Fruit fly (Drosophila melanogaster) whole organism, embryonic: ENCODE measurements around the gene CG3587.

ENCODE experiments used
- Asciz ChIP-seq: fragments of 200-800 bp; sonication (Bioruptor generic); optimal IDR thresholded peaks from 2 replicates; lab custom pipeline; 2017; ENCODE audit warnings: missing biosample characterization, mild to moderate bottlenecking, missing genetic modification characterization, missing genetic modification reagents
- B-H1 ChIP-seq: fragments of 200-800 bp; sonication (Bioruptor generic); IDR thresholded peaks from 3 replicates; pipeline ENCODE4 v1.3.6; 2022; ENCODE audit warnings: missing biosample characterization, missing genetic modification characterization
- B-H2 ChIP-seq: fragments of 200-800 bp; sonication (Bioruptor generic); optimal IDR thresholded peaks from 2 replicates; lab custom pipeline; 2018; ENCODE audit warnings: missing biosample characterization, mild to moderate bottlenecking, missing genetic modification characterization
- CG1024 ChIP-seq: fragments of 200-800 bp; sonication (Bioruptor generic); IDR thresholded peaks from 2 replicates; pipeline ENCODE4 v1.3.6; 2022; ENCODE audit warnings: missing biosample characterization, missing genetic modification characterization
- CG10366 ChIP-seq: fragments of 200-800 bp; sonication (Bioruptor generic); IDR thresholded peaks from 2 replicates; pipeline ENCODE4 v1.3.6; 2022; ENCODE audit warnings: missing biosample characterization, missing genetic modification characterization
- CG11093 ChIP-seq: fragments of 200-800 bp; sonication (Bioruptor generic); IDR thresholded peaks from 3 replicates; pipeline ENCODE4 v1.3.6; 2022; ENCODE audit warnings: missing biosample characterization, missing genetic modification characterization
- CG12071 ChIP-seq: fragments of 200-800 bp; sonication (Bioruptor generic); optimal IDR thresholded peaks from 3 replicates; lab custom pipeline; 2018; ENCODE audit warnings: missing biosample characterization, mild to moderate bottlenecking, missing genetic modification characterization
- CG12391 ChIP-seq: fragments of 200-800 bp; sonication (Bioruptor generic); optimal IDR thresholded peaks from 3 replicates; lab custom pipeline; 2018; ENCODE audit warnings: missing biosample characterization, mild to moderate bottlenecking, missing genetic modification characterization, moderate library complexity
- CG14860 ChIP-seq: fragments of 200-800 bp; sonication (Bioruptor generic); IDR thresholded peaks from 3 replicates; pipeline ENCODE4 v1.3.6; 2022; ENCODE audit warnings: missing biosample characterization, missing genetic modification characterization; ENCODE audit not compliant: partially characterized antibody
- CG15073 ChIP-seq: fragments of 200-800 bp; sonication (Bioruptor generic); optimal IDR thresholded peaks from 2 replicates; lab custom pipeline; 2016; ENCODE audit warnings: missing biosample characterization, missing genetic modification characterization
- CG15479 ChIP-seq: fragments of 200-800 bp; sonication (Bioruptor generic); optimal IDR thresholded peaks from 3 replicates; lab custom pipeline; 2019; ENCODE audit warnings: missing biosample characterization, mild to moderate bottlenecking, missing genetic modification characterization, moderate library complexity
- CG17361 ChIP-seq: fragments of 200-800 bp; sonication (Bioruptor generic); IDR thresholded peaks from 3 replicates; pipeline ENCODE4 v1.3.6; 2022; ENCODE audit warnings: missing biosample characterization, missing genetic modification characterization
- CG17612 ChIP-seq: fragments of 200-800 bp; sonication (Bioruptor generic); IDR thresholded peaks from 2 replicates; pipeline ENCODE4 v1.3.6; 2022; ENCODE audit warnings: missing biosample characterization, missing genetic modification characterization
- CG17802 ChIP-seq: fragments of 200-800 bp; sonication (Bioruptor generic); optimal IDR thresholded peaks from 2 replicates; lab custom pipeline; 2018; ENCODE audit warnings: missing biosample characterization, mild to moderate bottlenecking, missing genetic modification characterization, moderate library complexity
- CG18599 ChIP-seq: fragments of 200-800 bp; sonication (Bioruptor generic); optimal IDR thresholded peaks from 3 replicates; lab custom pipeline; 2017; ENCODE audit warnings: missing biosample characterization, missing genetic modification characterization, mild to moderate bottlenecking, moderate library complexity, missing genetic modification reagents
- CG3281 ChIP-seq: fragments of 200-800 bp; sonication (Bioruptor generic); optimal IDR thresholded peaks from 3 replicates; lab custom pipeline; 2017; ENCODE audit warnings: missing biosample characterization, mild to moderate bottlenecking, missing genetic modification characterization
- CG4617 ChIP-seq: fragments of 200-800 bp; sonication (Bioruptor generic); optimal IDR thresholded peaks from 3 replicates; lab custom pipeline; 2016; ENCODE audit warnings: missing biosample characterization, missing genetic modification characterization, borderline replicate concordance
- CG7271 ChIP-seq: fragments of 200-800 bp; sonication (Bioruptor generic); optimal IDR thresholded peaks from 2 replicates; lab custom pipeline; 2018; ENCODE audit warnings: missing biosample characterization, mild to moderate bottlenecking, missing genetic modification characterization, moderate library complexity
- CG7357 ChIP-seq: fragments of 200-800 bp; sonication (Bioruptor generic); IDR thresholded peaks from 3 replicates; pipeline ENCODE4 v1.3.6; 2022; ENCODE audit warnings: missing biosample characterization, missing genetic modification characterization
- CG8281 ChIP-seq: fragments of 200-800 bp; sonication (Bioruptor generic); optimal IDR thresholded peaks from 2 replicates; lab custom pipeline; 2018; ENCODE audit warnings: missing biosample characterization, mild to moderate bottlenecking, missing genetic modification characterization, moderate library complexity
- CHES-1-like ChIP-seq: fragments of 200-800 bp; sonication (Bioruptor generic); optimal IDR thresholded peaks from 2 replicates; lab custom pipeline; 2016; ENCODE audit warnings: missing biosample characterization, missing genetic modification characterization
- Deaf1 ChIP-seq: fragments of 200-800 bp; optimal IDR thresholded peaks from 3 replicates; lab custom pipeline; 2019; ENCODE audit warnings: missing biosample characterization, mild to moderate bottlenecking, missing genetic modification characterization, moderate library complexity
- ERR ChIP-seq: fragments of 200-800 bp; sonication (Bioruptor generic); optimal IDR thresholded peaks from 2 replicates; lab custom pipeline; 2016; ENCODE audit warnings: missing biosample characterization, missing genetic modification characterization
- Ets97D ChIP-seq: fragments of 200-800 bp; sonication (Bioruptor generic); optimal IDR thresholded peaks from 3 replicates; lab custom pipeline; 2016; ENCODE audit warnings: missing biosample characterization, missing genetic modification characterization
- Hr78 ChIP-seq, 2 experiments: fragments of 200-800 bp in 1 of 2; fragments of >200 bp in 1 of 2; sonication (Bioruptor generic) in 1 of 2; optimal IDR thresholded peaks; 2 replicates each; lab custom pipeline; 2017 to 2019; ENCODE audit warnings: missing biosample characterization in 2 of 2, missing genetic modification characterization in 2 of 2, mild to moderate bottlenecking in 1 of 2, moderate library complexity in 1 of 2
- Kr ChIP-seq: fragments of 200-800 bp; sonication (Bioruptor generic); optimal IDR thresholded peaks from 2 replicates; lab custom pipeline; 2017; ENCODE audit warnings: missing biosample characterization, mild to moderate bottlenecking, missing genetic modification characterization
- NFAT ChIP-seq: fragments of 200-800 bp; sonication (Bioruptor generic); IDR thresholded peaks from 2 replicates; pipeline ENCODE4 v1.3.6; 2022; ENCODE audit warnings: missing biosample characterization, missing genetic modification characterization
- Rfx ChIP-seq: fragments of 200-800 bp; sonication (Bioruptor generic); IDR thresholded peaks from 2 replicates; pipeline ENCODE4 v1.3.6; 2022; ENCODE audit warnings: missing biosample characterization, missing genetic modification characterization
- Side ChIP-seq: fragments of 200-800 bp; sonication (Bioruptor generic); optimal IDR thresholded peaks from 2 replicates; lab custom pipeline; 2016; ENCODE audit warnings: missing biosample characterization, missing genetic modification characterization
- TFAM ChIP-seq: fragments of 200-800 bp; sonication (Bioruptor generic); optimal IDR thresholded peaks from 2 replicates; lab custom pipeline; 2017; ENCODE audit warnings: missing biosample characterization, missing genetic modification characterization, inconsistent platforms
- Tbp ChIP-seq: fragments of >200 bp; optimal IDR thresholded peaks from 2 replicates; lab custom pipeline; 2018; ENCODE audit warnings: missing biosample characterization, missing genetic modification characterization
- Xbp1 ChIP-seq: fragments of 200-800 bp; sonication (Bioruptor generic); optimal IDR thresholded peaks from 3 replicates; lab custom pipeline; 2016; ENCODE audit warnings: missing biosample characterization, mild to moderate bottlenecking, missing genetic modification characterization
- croc ChIP-seq: fragments of 200-800 bp; sonication (Bioruptor generic); conservative IDR thresholded peaks from 3 replicates; pipeline ENCODE4 v1.3.6; 2022; ENCODE audit warnings: missing biosample characterization, missing genetic modification characterization
- dan ChIP-seq: fragments of 200-800 bp; sonication (Bioruptor generic); IDR thresholded peaks from 2 replicates; pipeline ENCODE4 v1.3.6; 2022; ENCODE audit warnings: missing biosample characterization, missing genetic modification characterization
- dati ChIP-seq: fragments of 200-800 bp; sonication (Bioruptor generic); IDR thresholded peaks from 2 replicates; pipeline ENCODE4 v1.3.6; 2022; ENCODE audit warnings: missing biosample characterization, missing genetic modification characterization
- fu2 ChIP-seq: fragments of 200-800 bp; sonication (Bioruptor generic); optimal IDR thresholded peaks from 2 replicates; lab custom pipeline; 2016; ENCODE audit warnings: missing biosample characterization, missing genetic modification characterization
- gcm ChIP-seq: fragments of 200-800 bp; sonication (Bioruptor generic); optimal IDR thresholded peaks from 2 replicates; lab custom pipeline; 2019; ENCODE audit warnings: missing biosample characterization, mild to moderate bottlenecking, missing genetic modification characterization, moderate library complexity
- grau ChIP-seq: fragments of 200-800 bp; optimal IDR thresholded peaks from 3 replicates; lab custom pipeline; 2019; ENCODE audit warnings: missing biosample characterization, mild to moderate bottlenecking, missing genetic modification characterization, moderate library complexity
- hbn ChIP-seq: fragments of 200-800 bp; sonication (Bioruptor generic); IDR thresholded peaks from 2 replicates; pipeline ENCODE4 v1.3.6; 2022; ENCODE audit warnings: missing biosample characterization, missing genetic modification characterization; ENCODE audit not compliant: partially characterized antibody
- hkb ChIP-seq, 2 experiments: fragments of 200-800 bp in 1 of 2; fragments of >200 bp in 1 of 2; sonication (Bioruptor generic) in 1 of 2; IDR thresholded peaks in 1 of 2; optimal IDR thresholded peaks in 1 of 2; 2 replicates each; pipeline versions ENCODE4 v1.3.6 to Lab custom; 2017 to 2022; ENCODE audit warnings: missing biosample characterization in 1 of 2, missing genetic modification characterization in 1 of 2
- ranshi ChIP-seq: fragments of 200-800 bp; sonication (Bioruptor generic); IDR thresholded peaks from 2 replicates; pipeline ENCODE4 v1.3.6; 2022; ENCODE audit warnings: missing biosample characterization, missing genetic modification characterization
- salm ChIP-seq: fragments of 200-800 bp; sonication (Bioruptor generic); optimal IDR thresholded peaks from 2 replicates; lab custom pipeline; 2018; ENCODE audit warnings: missing biosample characterization, mild to moderate bottlenecking, missing genetic modification characterization
- sima ChIP-seq: fragments of 200-800 bp; sonication (Bioruptor generic); optimal IDR thresholded peaks from 2 replicates; lab custom pipeline; 2016; ENCODE audit warnings: missing biosample characterization, missing genetic modification characterization
- tx ChIP-seq: fragments of 200-800 bp; sonication (Bioruptor generic); optimal IDR thresholded peaks from 2 replicates; lab custom pipeline; 2016; ENCODE audit warnings: missing biosample characterization, missing genetic modification characterization
- vvl ChIP-seq: fragments of 200-800 bp; sonication (Bioruptor generic); IDR thresholded peaks from 2 replicates; pipeline ENCODE4 v1.3.6; 2022; ENCODE audit warnings: missing biosample characterization, missing genetic modification characterization
- wdn ChIP-seq: fragments of 200-800 bp; sonication (Bioruptor generic); IDR thresholded peaks from 2 replicates; pipeline ENCODE4 v1.3.6; 2022; ENCODE audit warnings: missing biosample characterization, missing genetic modification characterization
- wek ChIP-seq: fragments of 200-800 bp; sonication (Bioruptor generic); optimal IDR thresholded peaks from 3 replicates; lab custom pipeline; 2018; ENCODE audit warnings: missing biosample characterization, mild to moderate bottlenecking, missing genetic modification characterization, moderate library complexity
- wor ChIP-seq: fragments of 200-800 bp; sonication (Bioruptor generic); IDR thresholded peaks from 2 replicates; pipeline ENCODE4 v1.3.6; 2022; ENCODE audit warnings: missing biosample characterization, missing genetic modification characterization
- zen2 ChIP-seq: fragments of 200-800 bp; sonication (Bioruptor generic); IDR thresholded peaks from 3 replicates; pipeline ENCODE4 v1.3.6; 2022; ENCODE audit warnings: missing biosample characterization, missing genetic modification characterization; ENCODE audit not compliant: partially characterized antibody

CG3587 gene

DNA sequence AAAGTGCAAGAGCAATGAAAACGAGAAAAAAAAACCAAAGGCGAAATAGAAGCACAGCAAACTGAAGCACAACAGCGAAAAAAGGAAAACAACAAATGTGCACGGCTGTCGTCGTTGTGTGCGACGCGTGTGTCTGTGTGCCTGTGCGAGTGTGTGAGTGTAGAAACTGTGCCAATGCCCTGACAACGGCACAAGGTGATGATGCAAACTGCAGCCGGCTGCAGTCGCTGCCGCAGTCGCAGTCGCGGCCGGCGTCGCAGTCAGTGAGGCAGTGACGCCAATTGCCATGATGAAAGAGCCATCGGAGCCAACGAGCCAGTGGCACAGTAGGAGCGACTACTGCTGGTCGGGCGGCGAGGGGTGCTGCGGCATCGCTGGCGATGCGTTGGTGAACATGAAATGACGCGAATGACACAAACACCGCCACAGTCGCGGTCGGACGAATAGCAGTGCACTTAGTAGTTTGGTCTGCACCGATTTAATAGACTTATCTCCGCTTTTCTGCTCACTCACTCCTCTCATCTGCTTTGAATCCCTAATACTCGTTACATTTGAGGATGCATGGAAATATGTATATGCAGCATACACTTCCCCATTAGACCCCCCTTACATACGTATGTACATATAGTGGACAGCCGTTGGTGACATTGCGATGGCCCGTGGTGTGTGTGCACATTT is 28.6 kb downstream of the CG3587 start (continued):
- TF ChIP-seq B-H2 (no peak), Ets97D (GFP tag; lab: Kevin White, UChicago) (no peak), CG11093 (GFP tag; lab: Robert Waterston, UW) (peak; percentile 58; the same call in 1 of the 3 replicates), TFAM (no peak), zen2 (GFP tag; lab: Robert Waterston, UW) (no peak), CG1024 (GFP tag; lab: Robert Waterston, UW) (0 out of 2 replicates have a peak, but pooled peaks have one; percentile 21), ranshi (GFP tag; lab: Robert Waterston, UW) (peak; percentile 43; the same call in 1 of the 2 replicates), CG17612 (GFP tag; lab: Robert Waterston, UW) (no peak), CG17361 (GFP tag; lab: Robert Waterston, UW) (peak; percentile 65), croc (GFP tag; lab: Robert Waterston, UW) (peak; percentile 60), Hr78 (GFP tag; optimal IDR thresholded peaks at IDR 0.05; lab: Kevin White, UChicago) (peak in 1 of 2 experiments; percentile 80), CG10366 (GFP tag; lab: Robert Waterston, UW) (peak; percentile 38), Tbp (no peak), fu2 (GFP tag; lab: Kevin White, UChicago) (no peak), gcm (GFP tag; lab: Kevin White, UChicago) (peak; percentile 51), B-H1 (GFP tag; lab: Robert Waterston, UW) (no peak), CG17802 (peak; percentile 40), salm (tag; lab: Kevin White, UChicago) (peak; percentile 65), CG3281 (GFP tag; lab: Kevin White, UChicago) (no peak), hbn (GFP tag; lab: Robert Waterston, UW) (no peak), Xbp1 (GFP tag; lab: Kevin White, UChicago) (peak; percentile 39), wor (GFP tag; lab: Robert Waterston, UW) (peak; percentile 65), Asciz (GFP tag; lab: Kevin White, UChicago) (peak; percentile 72), hkb (optimal IDR thresholded peaks at IDR 0.05; lab: Kevin White, UChicago) (no peak), hkb (GFP tag; IDR thresholded peaks at IDR 0.05; lab: Robert Waterston, UW) (peak; percentile 66), CG14860 (no peak), CG7357 (GFP tag; lab: Robert Waterston, UW) (peak; percentile 57; the same call in 2 of the 3 replicates), CG18599 (peak; percentile 24), CG12071 (peak; percentile 67), CG4617 (GFP tag; lab: Kevin White, UChicago) (no peak), dati (GFP tag; lab: Robert Waterston, UW) (no peak), sima (GFP tag; lab: Kevin White, UChicago) (no peak), grau (peak; percentile 57), CHES-1-like (GFP tag; lab: Kevin White, UChicago) (no peak), CG15479 (GFP tag; lab: Kevin White, UChicago) (no peak), ERR (GFP tag; lab: Kevin White, UChicago) (no peak), CG7271 (tag; lab: Kevin White, UChicago) (no peak), dan (GFP tag; lab: Robert Waterston, UW) (no peak), NFAT (no peak), wek (GFP tag; lab: Kevin White, UChicago) (peak; percentile 61), CG8281 (tag; lab: Kevin White, UChicago) (peak; percentile 58), vvl (GFP tag; lab: Robert Waterston, UW) (peak; percentile 59), wdn (GFP tag; lab: Robert Waterston, UW) (no peak), CG12391 (peak; percentile 57), Deaf1 (tag; lab: Kevin White, UChicago) (peak; percentile 41), Kr (GFP tag; lab: Kevin White, UChicago) (no peak), CG15073 (GFP tag; lab: Kevin White, UChicago) (no peak), Rfx (GFP tag; lab: Robert Waterston, UW) (no peak), tx (GFP tag; lab: Kevin White, UChicago) (no peak), Side (GFP tag; lab: Kevin White, UChicago) (peak; percentile 10)
